Worm (Caenorhabditis elegans) whole organism, L4/young adult: ENCODE measurements around the gene C50F4.1.

Source experiments
- W03F9.2 ChIP-seq: fragments of 150-350 bp; optimal IDR thresholded peaks from 2 replicates; lab custom pipeline; 2014; ENCODE audit warnings: missing biosample characterization, missing genetic modification characterization
- dao-5 ChIP-seq: sonication (generic microtip); optimal IDR thresholded peaks from 2 replicates; lab custom pipeline; 2016; ENCODE audit warnings: missing genotype, missing genetic modification characterization, moderate library complexity, missing compliant biosample characterization
- him-1 ChIP-seq: sonication (generic microtip); optimal IDR thresholded peaks from 2 replicates; lab custom pipeline; 2016; ENCODE audit warnings: missing genotype, missing genetic modification reagents, missing genetic modification characterization, missing compliant biosample characterization

DNA sequence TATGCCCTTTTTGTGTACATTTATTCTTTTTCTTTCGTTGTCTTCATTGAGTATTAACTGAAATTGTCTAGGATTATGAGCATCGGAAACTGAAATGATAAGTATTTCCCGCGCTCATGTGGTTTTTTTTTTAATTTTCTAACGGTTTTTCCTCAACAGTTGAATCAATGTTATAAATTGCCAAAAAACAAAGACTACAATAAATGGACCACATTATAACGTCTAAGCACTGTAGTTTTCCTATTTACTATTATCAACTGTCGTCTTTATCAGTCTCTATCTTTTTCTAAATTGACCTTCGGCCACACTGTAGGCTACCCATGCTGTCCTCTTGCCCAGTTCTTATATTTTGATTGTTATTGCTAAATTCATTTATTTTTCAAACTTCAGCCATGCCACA, 18.9 kb upstream of the C50F4.1 start, which contains the start of gene acs-14:
- TF ChIP-seq dao-5 (tag; lab: Kevin White, UChicago) = no peak
- no peak for TF ChIP-seq him-1 (tag; lab: Kevin White, UChicago)
- no peak for TF ChIP-seq W03F9.2 (tag; lab: Kevin White, UChicago)
